2 worm cellular contexts compared by ENCODE assay signal in the genomic region with DNA sequence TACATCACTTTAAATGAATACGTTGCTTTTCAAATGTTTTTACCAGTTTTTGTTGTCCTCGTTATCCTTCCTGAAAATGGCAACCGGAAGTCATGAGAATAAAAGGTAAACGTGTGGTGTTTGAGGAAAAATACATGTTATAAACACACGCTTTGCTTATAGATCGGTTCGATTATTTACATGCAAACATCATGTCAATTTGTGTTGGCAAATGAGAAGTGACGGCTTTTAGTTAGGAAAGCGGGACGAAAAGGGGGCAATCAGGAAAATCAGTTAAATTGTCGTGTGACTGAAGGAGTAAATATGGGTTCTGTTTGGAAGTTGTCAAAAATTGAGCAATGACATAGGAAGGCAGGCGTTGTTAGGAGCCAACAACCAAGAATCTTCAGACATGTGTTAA.
TF ChIP-seq lines count a peak whose summit lies in the region.

A gene (minus strand): TSS at position 74 of the 400 bp plus-strand sequence.

TF ChIP-seq in whole organism, L1 larva, 84 proteins besides CTCF, POLR2A, EP300 and RAD21:
- TF ChIP-seq ceh-8 (GFP tag; optimal IDR thresholded peaks at IDR 0.05; lab: Kevin White, UChicago) = peak; percentile 76
- no peak for TF ChIP-seq mab-9 (GFP tag; IDR thresholded peaks at IDR 0.05; lab: Robert Waterston, UW)

TF ChIP-seq in whole organism, L4 larva, 104 proteins besides CTCF, POLR2A, EP300 and RAD21:
- TF ChIP-seq nhr-42 (GFP tag; IDR thresholded peaks at IDR 0.05; lab: Robert Waterston, UW) = no peak
- TF ChIP-seq unc-62 (GFP tag; optimal IDR thresholded peaks at IDR 0.05 in 1 of 2; lab: Kevin White, UChicago) = peak in 1 of 2 experiments; percentile 70
- TF ChIP-seq unc-62 (tag; optimal IDR thresholded peaks at IDR 0.05; lab: Kevin White, UChicago) = no peak
- TF ChIP-seq ceh-20 (GFP tag; IDR thresholded peaks at IDR 0.05; lab: Robert Waterston, UW) = 0 out of 2 replicates have a peak, but pooled peaks have one; percentile 16
- peak; percentile 94 for TF ChIP-seq aha-1 (tag; lab: Kevin White, UChicago)
